Fruit fly (Drosophila melanogaster): Measurements from ENCODE around the gene Lam.

The Lam gene

DNA sequence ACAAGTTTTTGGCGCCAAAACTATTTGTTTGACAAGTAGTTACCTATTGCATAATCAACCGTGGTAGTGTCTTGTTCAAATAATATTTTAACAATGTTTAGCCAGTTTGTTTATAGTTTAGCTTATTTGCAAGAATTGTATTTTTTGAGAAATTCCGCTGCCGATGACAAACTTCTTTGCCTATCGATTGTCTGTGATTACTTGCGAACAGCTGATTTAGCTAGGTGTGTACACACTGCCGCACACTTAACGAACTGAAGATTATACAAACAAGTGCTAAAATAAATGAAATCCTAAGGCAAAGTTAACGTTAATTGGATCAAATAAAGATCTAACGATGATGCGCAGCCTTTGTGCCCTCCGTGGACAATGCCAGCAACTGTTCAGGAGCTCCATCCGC, 15.5 kb upstream of the Lam start, which contains the start of gene Cox11 (continued):
- peak; percentile 55; the same call in 1 of the 3 replicates for TF ChIP-seq hb (GFP tag; IDR thresholded peaks at IDR 0.05; ENCODE audit: partially characterized antibody)
- TF ChIP-seq Mes4 (GFP tag; optimal IDR thresholded peaks at IDR 0.05) = no peak
- TF ChIP-seq CG2889 (GFP tag; IDR thresholded peaks at IDR 0.05) = no peak
- peak; percentile 35 for TF ChIP-seq pzg (GFP tag; optimal IDR thresholded peaks at IDR 0.05)
- TF ChIP-seq Bdp1 (GFP tag; optimal IDR thresholded peaks at IDR 0.05) = no peak
- peak; percentile 45; the same call in 1 of the 2 replicates for TF ChIP-seq nerfin-2 (GFP tag; IDR thresholded peaks at IDR 0.05; ENCODE audit: partially characterized antibody)
- peak; percentile 77 for TF ChIP-seq HLH4C (GFP tag; IDR thresholded peaks at IDR 0.05; ENCODE audit: partially characterized antibody)
- TF ChIP-seq lov (optimal IDR thresholded peaks at IDR 0.05) = no peak
- TF ChIP-seq lov (GFP tag; IDR thresholded peaks at IDR 0.05) = no peak
- TF ChIP-seq Sry-δ (GFP tag; optimal IDR thresholded peaks at IDR 0.05) = peak; percentile 10
- TF ChIP-seq Dref (GFP tag; IDR thresholded peaks at IDR 0.05) = peak; percentile 79
- TF ChIP-seq sens-2 (GFP tag; IDR thresholded peaks at IDR 0.05) = no peak
- no peak for TF ChIP-seq emc (GFP tag; optimal IDR thresholded peaks at IDR 0.05)
- TF ChIP-seq Poxn (GFP tag; IDR thresholded peaks at IDR 0.05) = no peak
- no peak for TF ChIP-seq CG11560 (tag; IDR thresholded peaks at IDR 0.05)
- TF ChIP-seq stc (GFP tag; IDR thresholded peaks at IDR 0.05) = no peak
- 0 out of 2 replicates have a peak, but pooled peaks have one; percentile 21 for TF ChIP-seq ato (GFP tag; IDR thresholded peaks at IDR 0.05; ENCODE audit: partially characterized antibody)
- TF ChIP-seq Nf-YB (GFP tag; optimal IDR thresholded peaks at IDR 0.05) = no peak
- TF ChIP-seq bab2 (GFP tag; optimal IDR thresholded peaks at IDR 0.05) = no peak
- TF ChIP-seq stwl (tag; optimal IDR thresholded peaks at IDR 0.05) = peak; percentile 18
- TF ChIP-seq CG1792 (GFP tag; optimal IDR thresholded peaks at IDR 0.05) = no peak
- TF ChIP-seq CHES-1-like (GFP tag; optimal IDR thresholded peaks at IDR 0.05) = no peak
- peak; percentile 59 for TF ChIP-seq Scr (GFP tag; IDR thresholded peaks at IDR 0.05; ENCODE audit: partially characterized antibody)
- no peak for TF ChIP-seq nau (GFP tag; optimal IDR thresholded peaks at IDR 0.05)
- TF ChIP-seq MBD-R2 (GFP tag; IDR thresholded peaks at IDR 0.05) = peak; percentile 74
- 0 out of 3 replicates have a peak, but pooled peaks have one; percentile 44 for TF ChIP-seq vnd (GFP tag; IDR thresholded peaks at IDR 0.05; ENCODE audit: partially characterized antibody)
- no peak for TF ChIP-seq YL-1 (GFP tag; optimal IDR thresholded peaks at IDR 0.05)
- TF ChIP-seq dan (GFP tag; IDR thresholded peaks at IDR 0.05) = no peak
- TF ChIP-seq Doc3 (GFP tag; IDR thresholded peaks at IDR 0.05; ENCODE audit: partially characterized antibody) = 0 out of 3 replicates have a peak, but pooled peaks have one; percentile 20
- TF ChIP-seq chinmo (GFP tag; IDR thresholded peaks at IDR 0.05; ENCODE audit: partially characterized antibody) = 0 out of 4 replicates have a peak, but pooled peaks have one; percentile 43
- TF ChIP-seq Dp (GFP tag; optimal IDR thresholded peaks at IDR 0.05) = peak; percentile 71
- no peak for TF ChIP-seq sug (tag; optimal IDR thresholded peaks at IDR 0.05)
- no peak for TF ChIP-seq Mrtf (GFP tag; IDR thresholded peaks at IDR 0.05)
- no peak for TF ChIP-seq pfk (GFP tag; optimal IDR thresholded peaks at IDR 0.05)
- peak; percentile 25 for TF ChIP-seq zen (tag; optimal IDR thresholded peaks at IDR 0.05)
- TF ChIP-seq mld (GFP tag; IDR thresholded peaks at IDR 0.05; ENCODE audit: partially characterized antibody) = 0 out of 3 replicates have a peak, but pooled peaks have one; percentile 20
- TF ChIP-seq Ets97D (GFP tag; optimal IDR thresholded peaks at IDR 0.05) = no peak
- no peak for TF ChIP-seq CG6654 (GFP tag; optimal IDR thresholded peaks at IDR 0.05)
- TF ChIP-seq CG14860 (GFP tag; IDR thresholded peaks at IDR 0.05; ENCODE audit: partially characterized antibody) = peak; percentile 51; the same call in 1 of the 3 replicates
- TF ChIP-seq CG15073 (GFP tag; optimal IDR thresholded peaks at IDR 0.05) = no peak
- peak; percentile 61; the same call in 1 of the 3 replicates for TF ChIP-seq CG34224 (GFP tag; IDR thresholded peaks at IDR 0.05; ENCODE audit: partially characterized antibody)
- no peak for TF ChIP-seq CG12659 (GFP tag; optimal IDR thresholded peaks at IDR 0.05)
- peak; percentile 51 for TF ChIP-seq CG13287 (GFP tag; IDR thresholded peaks at IDR 0.05; ENCODE audit: partially characterized antibody)
- TF ChIP-seq CG3407 (GFP tag; optimal IDR thresholded peaks at IDR 0.05) = no peak
- peak; percentile 99 for TF ChIP-seq CG14710 (tag; optimal IDR thresholded peaks at IDR 0.05)
- TF ChIP-seq CG1603 (tag; optimal IDR thresholded peaks at IDR 0.05) = no peak
- no peak for TF ChIP-seq ase (GFP tag; IDR thresholded peaks at IDR 0.05)
- no peak for TF ChIP-seq yki (optimal IDR thresholded peaks at IDR 0.05)
- no peak for TF ChIP-seq CG11085 (GFP tag; IDR thresholded peaks at IDR 0.05)
- no peak for TF ChIP-seq Eip74EF (GFP tag; optimal IDR thresholded peaks at IDR 0.05)

Data from whole organism, embryonic.